Worm (Caenorhabditis elegans): ENCODE results near the gene F18C5.5.

Gene F18C5.5

ce11 chrII:6609315-6609842 is 42.9 kb upstream of the F18C5.5 start, which contains the start of gene epg-5:
Gene epg-5, minus strand, starts transcription at chrII:6609365.
- TF ChIP-seq mbf-1 (tag; optimal IDR thresholded peaks at IDR 0.05) = no peak
- no peak for TF ChIP-seq sma-9 (GFP tag; optimal IDR thresholded peaks at IDR 0.05)
- no peak for TF ChIP-seq sma-9 (tag; optimal IDR thresholded peaks at IDR 0.05)
- TF ChIP-seq lin-11 (tag; optimal IDR thresholded peaks at IDR 0.05) = peak; percentile 6
- TF ChIP-seq elt-1 (tag; optimal IDR thresholded peaks at IDR 0.05) = no peak
- no peak for TF ChIP-seq ztf-1 (GFP tag; conservative IDR thresholded peaks at IDR 0.05)
- no peak for TF ChIP-seq ztf-11 (tag; optimal IDR thresholded peaks at IDR 0.05)
- TF ChIP-seq ztf-4 (tag; optimal IDR thresholded peaks at IDR 0.05) = no peak
- TF ChIP-seq nhr-25 (tag; optimal IDR thresholded peaks at IDR 0.05) = no peak
- peak; percentile 67 for TF ChIP-seq C34F6.9 (tag; optimal IDR thresholded peaks at IDR 0.05)
- peak in 1 of 2 experiments; percentile 19 for TF ChIP-seq mdl-1 (tag; optimal IDR thresholded peaks at IDR 0.05)
- TF ChIP-seq nhr-129 (tag; optimal IDR thresholded peaks at IDR 0.05) = peak; percentile 59
- TF ChIP-seq lsy-2 (tag; optimal IDR thresholded peaks at IDR 0.05) = peak in 1 of 2 experiments; percentile 61
- no peak for TF ChIP-seq nhr-23 (tag; optimal IDR thresholded peaks at IDR 0.05)
- no peak for TF ChIP-seq nhr-237 (tag; optimal IDR thresholded peaks at IDR 0.05)
- peak; percentile 47 for TF ChIP-seq fos-1 (tag; optimal IDR thresholded peaks at IDR 0.05)
- no peak for TF ChIP-seq dmd-4 (tag; optimal IDR thresholded peaks at IDR 0.05)
- no peak for TF ChIP-seq ceh-82 (tag; optimal IDR thresholded peaks at IDR 0.05)
- no peak for TF ChIP-seq alr-1 (tag; optimal IDR thresholded peaks at IDR 0.05)
- TF ChIP-seq gmeb-1 (tag; optimal IDR thresholded peaks at IDR 0.05) = no peak

- TF ChIP-seq zag-1 (tag; optimal IDR thresholded peaks at IDR 0.05) (no peak), aly-2 (tag; optimal IDR thresholded peaks at IDR 0.05) (no peak), lin-13 (GFP tag; optimal IDR thresholded peaks at IDR 0.05) (no peak), fos-1 (tag; optimal IDR thresholded peaks at IDR 0.05) (no peak), alr-1 (tag; optimal IDR thresholded peaks at IDR 0.05) (no peak), nhr-10 (tag; optimal IDR thresholded peaks at IDR 0.05) (no peak), nhr-23 (tag; optimal IDR thresholded peaks at IDR 0.05) (no peak), nhr-25 (tag; optimal IDR thresholded peaks at IDR 0.05) (no peak), ztf-1 (GFP tag; conservative IDR thresholded peaks at IDR 0.05) (no peak), ZK546.5 (tag; optimal IDR thresholded peaks at IDR 0.05) (no peak), ceh-82 (tag; optimal IDR thresholded peaks at IDR 0.05) (no peak), ceh-16 (tag; optimal IDR thresholded peaks at IDR 0.05) (no peak), skn-1 (tag; optimal IDR thresholded peaks at IDR 0.05) (no peak), nhr-129 (tag; optimal IDR thresholded peaks at IDR 0.05) (no peak), F13H6.1 (tag; optimal IDR thresholded peaks at IDR 0.05) (no peak), lin-39 (tag; optimal IDR thresholded peaks at IDR 0.05) (no peak)
Observed at ce11 chrII:6608626-6609025, 42.1 kb upstream of the F18C5.5 start.

ce11 chrII:6600973-6601372 is 34.4 kb upstream of the F18C5.5 start, which contains the start of gene vps-33.2:
Gene vps-33.2, plus strand, starts transcription at chrII:6601216.
- TF ChIP-seq zag-1 (tag; optimal IDR thresholded peaks at IDR 0.05) (no peak), skn-1 (tag; optimal IDR thresholded peaks at IDR 0.05) (no peak), nhr-237 (tag; optimal IDR thresholded peaks at IDR 0.05) (no peak), aly-2 (tag; optimal IDR thresholded peaks at IDR 0.05) (no peak), lin-39 (tag; optimal IDR thresholded peaks at IDR 0.05) (no peak), Y55F3AM.14 (GFP tag; optimal IDR thresholded peaks at IDR 0.05) (no peak), mab-5 (tag; optimal IDR thresholded peaks at IDR 0.05) (no peak), dmd-4 (tag; optimal IDR thresholded peaks at IDR 0.05) (no peak), unc-55 (GFP tag; optimal IDR thresholded peaks at IDR 0.05) (no peak), ceh-82 (tag; optimal IDR thresholded peaks at IDR 0.05) (no peak), ZK546.5 (tag; optimal IDR thresholded peaks at IDR 0.05) (no peak), ama-1 (optimal IDR thresholded peaks at IDR 0.05) (no peak), peb-1 (tag; optimal IDR thresholded peaks at IDR 0.05) (no peak), mbf-1 (tag; optimal IDR thresholded peaks at IDR 0.05) (no peak), elt-1 (tag; optimal IDR thresholded peaks at IDR 0.05) (no peak), F13H6.1 (tag; optimal IDR thresholded peaks at IDR 0.05) (peak; percentile 46), fos-1 (tag; optimal IDR thresholded peaks at IDR 0.05) (peak; percentile 23), ztf-11 (tag; optimal IDR thresholded peaks at IDR 0.05) (no peak), nhr-129 (tag; optimal IDR thresholded peaks at IDR 0.05) (peak; percentile 35), R02D3.7 (tag; optimal IDR thresholded peaks at IDR 0.05) (no peak), ceh-16 (tag; optimal IDR thresholded peaks at IDR 0.05) (no peak), elt-3 (tag; optimal IDR thresholded peaks at IDR 0.05) (no peak), nhr-21 (tag; optimal IDR thresholded peaks at IDR 0.05) (no peak), sma-3 (GFP tag; optimal IDR thresholded peaks at IDR 0.05) (peak; percentile 20), unc-62 (GFP tag; optimal IDR thresholded peaks at IDR 0.05) (no peak), nhr-6 (tag; optimal IDR thresholded peaks at IDR 0.05) (no peak), snpc-4 (tag; optimal IDR thresholded peaks at IDR 0.05) (no peak), C34F6.9 (tag; optimal IDR thresholded peaks at IDR 0.05) (peak; percentile 59), nhr-77 (tag; optimal IDR thresholded peaks at IDR 0.05) (no peak), egl-27 (tag; optimal IDR thresholded peaks at IDR 0.05) (no peak), blmp-1 (tag; optimal IDR thresholded peaks at IDR 0.05; ENCODE audit: insufficient read depth) (no peak), ztf-4 (tag; optimal IDR thresholded peaks at IDR 0.05) (no peak), nhr-12 (tag; optimal IDR thresholded peaks at IDR 0.05) (no peak), lin-13 (GFP tag; optimal IDR thresholded peaks at IDR 0.05) (no peak), mdl-1 (tag; optimal IDR thresholded peaks at IDR 0.05) (no peak), nhr-25 (tag; optimal IDR thresholded peaks at IDR 0.05) (no peak), ztf-1 (GFP tag; conservative IDR thresholded peaks at IDR 0.05) (no peak), crh-2 (tag; optimal IDR thresholded peaks at IDR 0.05) (no peak), alr-1 (tag; optimal IDR thresholded peaks at IDR 0.05) (no peak), sma-9 (GFP tag; optimal IDR thresholded peaks at IDR 0.05) (peak; percentile 58), sma-9 (tag; optimal IDR thresholded peaks at IDR 0.05) (no peak), nhr-23 (tag; optimal IDR thresholded peaks at IDR 0.05) (no peak)
